Worm (Caenorhabditis elegans) whole organism, L2 larva: ENCODE data around the gene T28D6.5.

Experiments
- R02D3.7 ChIP-seq: fragments of 150-350 bp; optimal IDR thresholded peaks from 2 replicates; lab custom pipeline; 2014; ENCODE audit warnings: missing biosample characterization, missing genetic modification characterization
- fos-1 ChIP-seq: fragments of 150-350 bp; optimal IDR thresholded peaks from 2 replicates; lab custom pipeline; 2014; ENCODE audit warnings: missing biosample characterization, missing genetic modification characterization
- lsy-2 ChIP-seq, 2 experiments: fragments of 150-350 bp in 1 of 2; sonication (generic microtip) in 1 of 2; optimal IDR thresholded peaks; 2 replicates each; lab custom pipeline; 2014 to 2017; ENCODE audit warnings: missing biosample characterization in 2 of 2, missing genetic modification characterization in 2 of 2
- nhr-237 ChIP-seq: fragments of 150-350 bp; optimal IDR thresholded peaks from 2 replicates; lab custom pipeline; 2014; ENCODE audit warnings: missing biosample characterization, missing genetic modification characterization
- snpc-4 ChIP-seq: fragments of 150-350 bp; optimal IDR thresholded peaks from 2 replicates; lab custom pipeline; 2014; ENCODE audit warnings: missing biosample characterization, missing genetic modification characterization

DNA sequence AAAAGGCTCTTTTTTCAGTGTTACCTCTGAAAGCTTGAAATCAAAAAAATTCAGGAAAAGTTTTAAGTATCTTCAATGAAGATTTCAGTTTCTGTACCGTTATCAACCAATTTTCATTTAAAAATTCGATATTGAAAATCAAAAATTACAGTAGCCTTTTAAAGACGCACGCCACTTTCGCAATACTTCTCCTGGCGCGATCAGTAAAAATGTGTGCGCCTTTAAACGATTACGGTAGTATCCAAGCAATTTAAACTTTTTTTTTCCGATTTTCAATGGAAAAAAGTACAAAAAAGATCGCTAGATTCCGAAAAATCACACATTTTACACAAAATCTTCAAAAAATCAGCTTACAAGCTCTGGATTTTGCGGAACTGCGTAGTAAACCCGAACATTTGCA, 43.6 kb upstream of the T28D6.5 start:
- TF ChIP-seq fos-1 (tag; lab: Kevin White, UChicago), result no peak
- no peak for TF ChIP-seq R02D3.7 (tag; lab: Kevin White, UChicago)
- TF ChIP-seq lsy-2 (tag; optimal IDR thresholded peaks at IDR 0.05; lab: Kevin White, UChicago), result no peak
- TF ChIP-seq nhr-237, result no peak
- TF ChIP-seq snpc-4 (tag; lab: Kevin White, UChicago), result no peak
